Worm (Caenorhabditis elegans) whole organism, L1 larva: ENCODE measurements around the gene F55A4.3.

Source experiments
- ceh-63 ChIP-seq: fragments of 200-800 bp; sonication (Bioruptor generic); optimal IDR thresholded peaks from 2 replicates; lab custom pipeline; 2018; ENCODE audit warnings: mild to moderate bottlenecking, missing genetic modification characterization, missing compliant biosample characterization
- efl-1 ChIP-seq, 4 experiments: fragments of 150-350 bp; optimal IDR thresholded peaks in 3 of 4; peaks in 1 of 4; 1 replicate in 1 of 4; 2 replicates in 3 of 4; lab custom pipeline; 2014; ENCODE audit warnings: missing biosample characterization in 2 of 4, missing genetic modification characterization in 2 of 4, missing genetic modification reagents in 2 of 4
- elt-3 ChIP-seq, 6 experiments: fragments of 150-350 bp in 1 of 6; sonication (generic microtip); optimal IDR thresholded peaks; 2 replicates each; lab custom pipeline; 2017 to 2018; ENCODE audit warnings: missing biosample characterization in 6 of 6, missing genetic modification characterization in 6 of 6, inconsistent platforms in 1 of 6
- fkh-10 ChIP-seq: sonication (generic microtip); optimal IDR thresholded peaks from 2 replicates; lab custom pipeline; 2017; ENCODE audit warnings: missing biosample characterization, missing genetic modification reagents, missing genetic modification characterization
- lin-39 ChIP-seq: fragments of 150-350 bp; optimal IDR thresholded peaks from 2 replicates; lab custom pipeline; 2014; ENCODE audit warnings: missing biosample characterization, missing genetic modification reagents, missing genetic modification characterization
- nhr-77 ChIP-seq: fragments of 150-350 bp; optimal IDR thresholded peaks from 2 replicates; lab custom pipeline; 2014; ENCODE audit warnings: missing biosample characterization, missing genetic modification characterization
- rnt-1 ChIP-seq: sonication (generic microtip); optimal IDR thresholded peaks from 2 replicates; lab custom pipeline; 2016; ENCODE audit warnings: mild to moderate bottlenecking, missing genetic modification characterization, moderate library complexity, missing compliant biosample characterization
- snpc-4 ChIP-seq: fragments of 150-350 bp; optimal IDR thresholded peaks from 2 replicates; lab custom pipeline; 2014; ENCODE audit warnings: missing biosample characterization, missing genetic modification characterization
- swsn-7 ChIP-seq: sonication (generic microtip); optimal IDR thresholded peaks from 2 replicates; lab custom pipeline; 2016; ENCODE audit warnings: missing genetic modification characterization, missing compliant biosample characterization
- tbx-2 ChIP-seq: sonication (generic microtip); optimal IDR thresholded peaks from 2 replicates; lab custom pipeline; 2016; ENCODE audit warnings: missing genetic modification characterization, missing compliant biosample characterization
- unc-62 ChIP-seq: fragments of 150-350 bp; optimal IDR thresholded peaks from 2 replicates; lab custom pipeline; 2014; ENCODE audit warnings: missing biosample characterization, missing genetic modification reagents, missing genetic modification characterization
- unc-86 ChIP-seq: sonication (generic microtip); optimal IDR thresholded peaks from 2 replicates; lab custom pipeline; 2016; ENCODE audit warnings: missing genetic modification characterization, missing compliant biosample characterization
- ztf-4 ChIP-seq: fragments of 150-350 bp; optimal IDR thresholded peaks from 2 replicates; lab custom pipeline; 2014; ENCODE audit warnings: missing biosample characterization, missing genetic modification characterization

ce11 chrX:1021835-1022311 is 3.0 kb downstream of the F55A4.3 start:
- TF ChIP-seq unc-86 (tag; lab: Kevin White, UChicago): no peak
- TF ChIP-seq swsn-7 (tag; lab: Kevin White, UChicago): peak; percentile 23
- no peak for TF ChIP-seq lin-39 (tag; lab: Kevin White, UChicago)
- no peak for TF ChIP-seq unc-62 (GFP tag; lab: Kevin White, UChicago)
- no peak for TF ChIP-seq snpc-4 (tag; lab: Kevin White, UChicago)
- TF ChIP-seq efl-1 (optimal IDR thresholded peaks at IDR 0.05; lab: Kevin White, UChicago): no peak
- TF ChIP-seq efl-1 (GFP tag; optimal IDR thresholded peaks at IDR 0.05 in 1 of 2; lab: Kevin White, UChicago): no peak
- TF ChIP-seq nhr-77 (tag; lab: Kevin White, UChicago): no peak
- TF ChIP-seq fkh-10 (GFP tag; lab: Kevin White, UChicago): peak; percentile 31
- TF ChIP-seq elt-3 (tag; optimal IDR thresholded peaks at IDR 0.05; lab: Kevin White, UChicago): no peak
- TF ChIP-seq ztf-4 (tag; lab: Kevin White, UChicago): no peak
- peak; percentile 5 for TF ChIP-seq rnt-1 (tag; lab: Kevin White, UChicago)
- TF ChIP-seq tbx-2 (tag; lab: Kevin White, UChicago): no peak
- no peak for TF ChIP-seq ceh-63 (GFP tag; lab: Kevin White, UChicago)
